Fruit fly (Drosophila melanogaster) whole organism, embryonic: ENCODE data around the gene CG3634.

Experiments used
- Antp ChIP-seq: fragments of 200-800 bp; sonication (Bioruptor generic); optimal IDR thresholded peaks from 3 replicates; lab custom pipeline; 2016; ENCODE audit warnings: missing biosample characterization, missing genetic modification characterization
- BEAF-32 ChIP-seq: fragments of 200-800 bp; sonication (Bioruptor generic); optimal IDR thresholded peaks from 3 replicates; lab custom pipeline; 2017; ENCODE audit warnings: missing biosample characterization, missing genetic modification characterization, mild to moderate bottlenecking, moderate library complexity, missing genetic modification reagents
- CG11456 ChIP-seq: fragments of 200-800 bp; sonication (Bioruptor generic); IDR thresholded peaks from 3 replicates; pipeline ENCODE4 v1.3.6; 2022; ENCODE audit warnings: missing biosample characterization, missing genetic modification characterization
- CG11723 ChIP-seq: fragments of 200-800 bp; sonication (Bioruptor generic); optimal IDR thresholded peaks from 2 replicates; lab custom pipeline; 2017; ENCODE audit warnings: missing biosample characterization, mild to moderate bottlenecking, missing genetic modification characterization
- CG12299 ChIP-seq: fragments of 200-800 bp; sonication (Bioruptor generic); optimal IDR thresholded peaks from 2 replicates; lab custom pipeline; 2018; ENCODE audit warnings: missing biosample characterization, mild to moderate bottlenecking, missing genetic modification characterization
- CG15514 ChIP-seq: fragments of 200-800 bp; sonication (Bioruptor generic); optimal IDR thresholded peaks from 3 replicates; lab custom pipeline; 2017; ENCODE audit warnings: missing biosample characterization, missing genetic modification characterization, mild to moderate bottlenecking, moderate library complexity, missing genetic modification reagents
- CG1832 ChIP-seq: fragments of 200-800 bp; sonication (Bioruptor generic); optimal IDR thresholded peaks from 2 replicates; lab custom pipeline; 2017; ENCODE audit warnings: missing biosample characterization, mild to moderate bottlenecking, missing genetic modification characterization, inconsistent platforms
- CG2199 ChIP-seq: fragments of 200-800 bp; sonication (Bioruptor generic); IDR thresholded peaks from 3 replicates; pipeline ENCODE4 v1.3.6; 2022; ENCODE audit warnings: missing biosample characterization, missing genetic modification characterization
- CG2889 ChIP-seq: fragments of 200-800 bp; sonication (Bioruptor generic); IDR thresholded peaks from 3 replicates; pipeline ENCODE4 v1.3.6; 2022; ENCODE audit warnings: missing biosample characterization, missing genetic modification characterization
- CG30431 ChIP-seq: fragments of 200-800 bp; sonication (Bioruptor generic); optimal IDR thresholded peaks from 2 replicates; lab custom pipeline; 2017; ENCODE audit warnings: missing biosample characterization, missing genetic modification characterization
- CG31365 ChIP-seq: fragments of 200-800 bp; sonication (Bioruptor generic); optimal IDR thresholded peaks from 2 replicates; lab custom pipeline; 2018; ENCODE audit warnings: missing biosample characterization, mild to moderate bottlenecking, missing genetic modification characterization
- CG3281 ChIP-seq: fragments of 200-800 bp; sonication (Bioruptor generic); optimal IDR thresholded peaks from 3 replicates; lab custom pipeline; 2017; ENCODE audit warnings: missing biosample characterization, mild to moderate bottlenecking, missing genetic modification characterization
- CG6654 ChIP-seq: fragments of 200-800 bp; sonication (Bioruptor generic); optimal IDR thresholded peaks from 2 replicates; lab custom pipeline; 2017; ENCODE audit warnings: missing biosample characterization, mild to moderate bottlenecking, missing genetic modification characterization
- CG8281 ChIP-seq: fragments of 200-800 bp; sonication (Bioruptor generic); optimal IDR thresholded peaks from 2 replicates; lab custom pipeline; 2018; ENCODE audit warnings: missing biosample characterization, mild to moderate bottlenecking, missing genetic modification characterization, moderate library complexity
- CG9797 ChIP-seq: fragments of 200-800 bp; sonication (Bioruptor generic); optimal IDR thresholded peaks from 3 replicates; lab custom pipeline; 2018; ENCODE audit warnings: missing biosample characterization, mild to moderate bottlenecking, missing genetic modification characterization
- D ChIP-seq, 2 experiments: fragments of 200-800 bp in 1 of 2; fragments of >200 bp in 1 of 2; sonication (Bioruptor generic) in 1 of 2; optimal IDR thresholded peaks; 2 replicates in 1 of 2; 3 replicates in 1 of 2; lab custom pipeline; 2017; ENCODE audit warnings: mild to moderate bottlenecking in 1 of 2, missing biosample characterization in 1 of 2, missing genetic modification characterization in 1 of 2, missing genetic modification reagents in 1 of 2
- Dbx ChIP-seq: fragments of 200-800 bp; sonication (Bioruptor generic); IDR thresholded peaks from 3 replicates; pipeline ENCODE4 v1.3.6; 2022; ENCODE audit warnings: missing biosample characterization, missing genetic modification characterization
- Dp ChIP-seq: fragments of 200-800 bp; sonication (Bioruptor generic); optimal IDR thresholded peaks from 2 replicates; lab custom pipeline; 2018; ENCODE audit warnings: missing biosample characterization, mild to moderate bottlenecking, missing genetic modification characterization, moderate library complexity
- Ets97D ChIP-seq: fragments of 200-800 bp; sonication (Bioruptor generic); optimal IDR thresholded peaks from 3 replicates; lab custom pipeline; 2016; ENCODE audit warnings: missing biosample characterization, missing genetic modification characterization
- Gug ChIP-seq: fragments of 200-800 bp; sonication (Bioruptor generic); IDR thresholded peaks from 4 replicates; pipeline ENCODE4 v1.3.6; 2022; ENCODE audit warnings: missing biosample characterization, missing genetic modification characterization
- HmgZ ChIP-seq: fragments of 200-800 bp; sonication (Bioruptor generic); optimal IDR thresholded peaks from 2 replicates; lab custom pipeline; 2018; ENCODE audit warnings: missing biosample characterization, mild to moderate bottlenecking, missing genetic modification characterization
- Hsf ChIP-seq: fragments of 200-800 bp; sonication (Bioruptor generic); optimal IDR thresholded peaks from 3 replicates; lab custom pipeline; 2016; ENCODE audit warnings: missing biosample characterization, missing genetic modification characterization
- Jarid2 ChIP-seq: fragments of 200-800 bp; sonication (Bioruptor generic); optimal IDR thresholded peaks from 3 replicates; lab custom pipeline; 2017; ENCODE audit warnings: mild to moderate bottlenecking, missing biosample characterization, missing genetic modification reagents, missing genetic modification characterization
- Kr ChIP-seq: fragments of 200-800 bp; sonication (Bioruptor generic); optimal IDR thresholded peaks from 2 replicates; lab custom pipeline; 2017; ENCODE audit warnings: missing biosample characterization, mild to moderate bottlenecking, missing genetic modification characterization
- Myb ChIP-seq: fragments of 200-800 bp; sonication (Bioruptor generic); optimal IDR thresholded peaks from 2 replicates; lab custom pipeline; 2016; ENCODE audit warnings: missing biosample characterization, missing genetic modification characterization
- Spps ChIP-seq: fragments of 200-800 bp; sonication (Bioruptor generic); optimal IDR thresholded peaks from 2 replicates; lab custom pipeline; 2018; ENCODE audit warnings: missing biosample characterization, mild to moderate bottlenecking, missing genetic modification characterization
- Sry-δ ChIP-seq: fragments of 200-800 bp; sonication (Bioruptor generic); optimal IDR thresholded peaks from 2 replicates; lab custom pipeline; 2016; ENCODE audit warnings: missing biosample characterization, missing genetic modification characterization
- Xrp1 ChIP-seq: fragments of 200-800 bp; sonication (Bioruptor generic); IDR thresholded peaks from 2 replicates; pipeline ENCODE4 v1.3.6; 2022; ENCODE audit warnings: missing biosample characterization, missing genetic modification characterization
- bab2 ChIP-seq: fragments of 200-800 bp; sonication (Bioruptor generic); optimal IDR thresholded peaks from 2 replicates; lab custom pipeline; 2016; ENCODE audit warnings: missing biosample characterization, missing genetic modification characterization
- cg ChIP-seq: fragments of 200-800 bp; sonication (Bioruptor generic); optimal IDR thresholded peaks from 3 replicates; lab custom pipeline; 2019; ENCODE audit warnings: missing biosample characterization, mild to moderate bottlenecking, missing genetic modification characterization, moderate library complexity
- chn ChIP-seq: fragments of 200-800 bp; sonication (Bioruptor generic); optimal IDR thresholded peaks from 2 replicates; lab custom pipeline; 2016; ENCODE audit warnings: missing biosample characterization, missing genetic modification characterization
- crol ChIP-seq: fragments of 200-800 bp; sonication (Bioruptor generic); IDR thresholded peaks from 2 replicates; pipeline ENCODE4 v1.3.6; 2022; ENCODE audit warnings: missing biosample characterization, missing genetic modification characterization
- cwo ChIP-seq: fragments of 200-800 bp; sonication (Bioruptor generic); optimal IDR thresholded peaks from 3 replicates; lab custom pipeline; 2017; ENCODE audit warnings: missing biosample characterization, missing genetic modification characterization, mild to moderate bottlenecking, moderate library complexity, missing genetic modification reagents
- dan ChIP-seq: fragments of 200-800 bp; sonication (Bioruptor generic); IDR thresholded peaks from 2 replicates; pipeline ENCODE4 v1.3.6; 2022; ENCODE audit warnings: missing biosample characterization, missing genetic modification characterization
- dati ChIP-seq: fragments of 200-800 bp; sonication (Bioruptor generic); IDR thresholded peaks from 2 replicates; pipeline ENCODE4 v1.3.6; 2022; ENCODE audit warnings: missing biosample characterization, missing genetic modification characterization
- eve ChIP-seq, 2 experiments: fragments of >200 bp; optimal IDR thresholded peaks; 2 replicates each; lab custom pipeline; 2017; ENCODE audit warnings: missing biosample characterization in 2 of 2, missing genetic modification characterization in 2 of 2
- exex ChIP-seq: fragments of 200-800 bp; sonication (Bioruptor generic); optimal IDR thresholded peaks from 4 replicates; lab custom pipeline; 2018; ENCODE audit warnings: missing biosample characterization, mild to moderate bottlenecking, missing genetic modification characterization, moderate library complexity
- fd96Cb ChIP-seq: fragments of 200-800 bp; sonication (Bioruptor generic); optimal IDR thresholded peaks from 2 replicates; lab custom pipeline; 2018; ENCODE audit warnings: missing biosample characterization, mild to moderate bottlenecking, missing genetic modification characterization, moderate library complexity
- gfzf ChIP-seq: fragments of 200-800 bp; sonication (Bioruptor generic); optimal IDR thresholded peaks from 2 replicates; lab custom pipeline; 2016; ENCODE audit warnings: missing biosample characterization, mild to moderate bottlenecking, missing genetic modification characterization, moderate library complexity
- ham ChIP-seq: fragments of 200-800 bp; sonication (Bioruptor generic); IDR thresholded peaks from 2 replicates; pipeline ENCODE4 v1.3.6; 2022; ENCODE audit warnings: missing biosample characterization, missing genetic modification characterization
- hb ChIP-seq: fragments of 200-800 bp; sonication (Bioruptor generic); IDR thresholded peaks from 3 replicates; pipeline ENCODE4 v1.3.6; 2022; ENCODE audit warnings: missing biosample characterization, missing genetic modification characterization; ENCODE audit not compliant: partially characterized antibody
- kay ChIP-seq: fragments of 200-800 bp; sonication (Bioruptor generic); optimal IDR thresholded peaks from 2 replicates; lab custom pipeline; 2016; ENCODE audit warnings: missing biosample characterization, missing genetic modification characterization
- lbe ChIP-seq: fragments of 200-800 bp; sonication (Bioruptor generic); optimal IDR thresholded peaks from 2 replicates; lab custom pipeline; 2016; ENCODE audit warnings: missing biosample characterization, mild to moderate bottlenecking, missing genetic modification characterization
- nau ChIP-seq: fragments of 200-800 bp; sonication (Bioruptor generic); optimal IDR thresholded peaks from 3 replicates; lab custom pipeline; 2017; ENCODE audit warnings: missing biosample characterization, mild to moderate bottlenecking, missing genetic modification characterization, missing genetic modification reagents
- otp ChIP-seq: fragments of 200-800 bp; sonication (Bioruptor generic); IDR thresholded peaks from 3 replicates; pipeline ENCODE4, ENCODE4 v1.3.6; 2022; ENCODE audit warnings: missing biosample characterization, missing genetic modification characterization
- sens ChIP-seq: fragments of 200-800 bp; sonication (Bioruptor generic); peaks from one replicate; lab custom pipeline; 2016; ENCODE audit warnings: missing biosample characterization, missing genetic modification characterization
- trh ChIP-seq: fragments of 200-800 bp; sonication (Bioruptor generic); optimal IDR thresholded peaks from 2 replicates; lab custom pipeline; 2016; ENCODE audit warnings: missing biosample characterization, missing genetic modification characterization
- unc-4 ChIP-seq: fragments of 200-800 bp; sonication (Bioruptor generic); IDR thresholded peaks from 2 replicates; pipeline ENCODE4 v1.3.6; 2022; ENCODE audit warnings: missing biosample characterization, missing genetic modification characterization; ENCODE audit not compliant: partially characterized antibody
- yki ChIP-seq: fragments of >200 bp; optimal IDR thresholded peaks from 3 replicates; lab custom pipeline; 2018
- zfh1 ChIP-seq: fragments of 200-800 bp; sonication (Bioruptor generic); IDR thresholded peaks from 3 replicates; pipeline ENCODE4 v1.3.6; 2022; ENCODE audit warnings: missing biosample characterization, missing genetic modification characterization

The CG3634 gene

DNA sequence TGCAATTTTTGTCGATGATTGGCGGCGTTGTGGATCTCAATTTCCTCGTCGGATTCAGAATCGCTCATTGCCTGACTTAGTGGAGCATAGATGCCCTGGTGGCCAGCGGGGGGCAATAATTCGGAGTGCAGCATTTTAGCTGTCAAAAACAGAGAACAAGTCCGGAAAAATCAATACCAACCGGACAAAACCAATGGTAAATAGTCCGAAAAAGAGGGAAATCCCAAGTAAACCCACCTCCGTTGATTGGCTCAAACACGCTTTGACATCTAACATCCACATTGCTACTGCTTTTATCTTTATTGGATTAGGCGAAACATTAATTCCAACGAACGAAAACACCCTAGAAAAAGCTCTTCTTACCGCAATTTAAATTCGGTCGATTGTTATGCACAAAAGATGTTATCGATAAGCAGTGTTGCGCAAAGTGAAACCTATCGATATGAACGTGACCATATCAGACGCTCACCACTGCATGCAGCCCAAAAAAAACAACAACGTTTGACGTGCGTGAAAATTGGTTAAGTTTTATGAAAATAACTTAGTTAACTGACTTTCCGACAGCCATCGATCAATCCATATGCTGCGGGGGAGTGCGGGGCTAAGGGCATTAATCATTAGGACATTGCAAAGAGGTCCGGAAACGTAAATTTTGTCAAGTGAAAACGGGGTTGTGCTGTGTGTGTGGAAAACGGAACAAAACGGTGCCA, 6.7 kb upstream of the CG3634 start, which contains the start of the genes CG3618 and Pka-R1 (continued):
- TF ChIP-seq trh, result no peak
- TF ChIP-seq D (optimal IDR thresholded peaks at IDR 0.05; lab: Kevin White, UChicago), result no peak
- TF ChIP-seq D (GFP tag; optimal IDR thresholded peaks at IDR 0.05; lab: Kevin White, UChicago), result no peak
- no peak for TF ChIP-seq exex (tag; lab: Kevin White, UChicago)
- no peak for TF ChIP-seq Antp (GFP tag; lab: Kevin White, UChicago)
- no peak for TF ChIP-seq fd96Cb (tag; lab: Kevin White, UChicago)
- TF ChIP-seq chn (GFP tag; lab: Kevin White, UChicago), result no peak
- no peak for TF ChIP-seq eve (GFP tag; optimal IDR thresholded peaks at IDR 0.05; lab: Kevin White, UChicago)
- TF ChIP-seq otp (GFP tag; lab: Robert Waterston, UW), result no peak
- no peak for TF ChIP-seq CG11723 (GFP tag; lab: Kevin White, UChicago)
- no peak for TF ChIP-seq CG12299 (tag; lab: Kevin White, UChicago)
- TF ChIP-seq lbe (GFP tag; lab: Kevin White, UChicago), result no peak
- peak; percentile 77 for TF ChIP-seq Dp (GFP tag; lab: Kevin White, UChicago)
- peak; percentile 71 for TF ChIP-seq Myb (GFP tag; lab: Kevin White, UChicago)
- no peak for TF ChIP-seq CG3281
- TF ChIP-seq Jarid2, result no peak
- TF ChIP-seq Kr (GFP tag; lab: Kevin White, UChicago), result no peak
- no peak for TF ChIP-seq cwo (GFP tag; lab: Kevin White, UChicago)
- no peak for TF ChIP-seq Hsf (GFP tag; lab: Kevin White, UChicago)
- TF ChIP-seq dati, result no peak
- no peak for TF ChIP-seq CG6654 (GFP tag; lab: Kevin White, UChicago)
- no peak for TF ChIP-seq nau (GFP tag; lab: Kevin White, UChicago)
- no peak for TF ChIP-seq crol (GFP tag; lab: Robert Waterston, UW)
- TF ChIP-seq cg, result peak; percentile 35
- no peak for TF ChIP-seq yki (lab: Kevin White, UChicago)
- TF ChIP-seq CG1832 (GFP tag; lab: Kevin White, UChicago), result no peak
- no peak for TF ChIP-seq CG2889 (GFP tag; lab: Robert Waterston, UW)
- TF ChIP-seq Ets97D (GFP tag; lab: Kevin White, UChicago), result peak; percentile 37
- TF ChIP-seq gfzf, result peak; percentile 49
- no peak for TF ChIP-seq unc-4 (GFP tag; lab: Robert Waterston, UW)
- no peak for TF ChIP-seq Xrp1 (GFP tag; lab: Robert Waterston, UW)
- TF ChIP-seq CG11456, result no peak
- no peak for TF ChIP-seq CG8281 (tag; lab: Kevin White, UChicago)
- no peak for TF ChIP-seq Dbx (GFP tag; lab: Robert Waterston, UW)
- peak; percentile 93 for TF ChIP-seq Sry-δ (GFP tag; lab: Kevin White, UChicago)
- no peak for TF ChIP-seq Spps (tag; lab: Kevin White, UChicago)
- TF ChIP-seq ham (GFP tag; lab: Robert Waterston, UW), result no peak
- TF ChIP-seq CG9797 (GFP tag; lab: Kevin White, UChicago), result peak; percentile 39
- no peak for TF ChIP-seq Gug (GFP tag; lab: Robert Waterston, UW)
- no peak for TF ChIP-seq CG30431
- TF ChIP-seq kay, result no peak
- TF ChIP-seq CG2199 (GFP tag; lab: Robert Waterston, UW), result no peak
- TF ChIP-seq CG15514 (GFP tag; lab: Kevin White, UChicago), result peak; percentile 50
- peak; percentile 57 for TF ChIP-seq HmgZ
- TF ChIP-seq BEAF-32, result peak; percentile 84
- no peak for TF ChIP-seq zfh1 (GFP tag; lab: Robert Waterston, UW)
- no peak for TF ChIP-seq hb (GFP tag; lab: Robert Waterston, UW)
- TF ChIP-seq dan, result no peak
- TF ChIP-seq sens (GFP tag; lab: Kevin White, UChicago), result peak; percentile 30
- TF ChIP-seq CG31365 (tag; lab: Kevin White, UChicago), result no peak
- no peak for TF ChIP-seq bab2 (GFP tag; lab: Kevin White, UChicago)
